Fruit fly (Drosophila melanogaster) whole organism, embryonic: ENCODE results near the gene Gen.

Experiments used
- CG11247 ChIP-seq: fragments of 200-800 bp; sonication (Bioruptor generic); IDR thresholded peaks from 2 replicates; pipeline ENCODE4 v1.3.6; 2022; ENCODE audit warnings: missing biosample characterization, missing genetic modification characterization
- CG12391 ChIP-seq: fragments of 200-800 bp; sonication (Bioruptor generic); optimal IDR thresholded peaks from 3 replicates; lab custom pipeline; 2018; ENCODE audit warnings: missing biosample characterization, mild to moderate bottlenecking, missing genetic modification characterization, moderate library complexity
- CG13287 ChIP-seq: fragments of 200-800 bp; sonication (Bioruptor generic); IDR thresholded peaks from 2 replicates; pipeline ENCODE4 v1.3.6; 2022; ENCODE audit warnings: missing biosample characterization, missing genetic modification characterization; ENCODE audit not compliant: partially characterized antibody
- CG13296 ChIP-seq: fragments of 200-800 bp; sonication (Bioruptor generic); optimal IDR thresholded peaks from 3 replicates; lab custom pipeline; 2018; ENCODE audit warnings: missing biosample characterization, mild to moderate bottlenecking, missing genetic modification characterization
- CG13424 ChIP-seq: fragments of 200-800 bp; sonication (Bioruptor generic); optimal IDR thresholded peaks from 2 replicates; lab custom pipeline; 2019; ENCODE audit warnings: missing biosample characterization, mild to moderate bottlenecking, missing genetic modification characterization, moderate library complexity
- CG13624 ChIP-seq: fragments of 200-800 bp; sonication (Bioruptor generic); optimal IDR thresholded peaks from 2 replicates; lab custom pipeline; 2016; ENCODE audit warnings: missing biosample characterization, missing genetic modification characterization
- CG15269 ChIP-seq: fragments of 200-800 bp; sonication (Bioruptor generic); optimal IDR thresholded peaks from 2 replicates; lab custom pipeline; 2018; ENCODE audit warnings: missing biosample characterization, mild to moderate bottlenecking, missing genetic modification characterization, moderate library complexity
- CG15479 ChIP-seq: fragments of 200-800 bp; sonication (Bioruptor generic); optimal IDR thresholded peaks from 3 replicates; lab custom pipeline; 2019; ENCODE audit warnings: missing biosample characterization, mild to moderate bottlenecking, missing genetic modification characterization, moderate library complexity
- CG15696 ChIP-seq: fragments of 200-800 bp; sonication (Bioruptor generic); optimal IDR thresholded peaks from 2 replicates; lab custom pipeline; 2019; ENCODE audit warnings: missing biosample characterization, mild to moderate bottlenecking, missing genetic modification characterization, moderate library complexity
- CG17385 ChIP-seq: fragments of 200-800 bp; sonication (Bioruptor generic); optimal IDR thresholded peaks from 3 replicates; lab custom pipeline; 2018; ENCODE audit warnings: missing biosample characterization, mild to moderate bottlenecking, missing genetic modification characterization
- CG17802 ChIP-seq: fragments of 200-800 bp; sonication (Bioruptor generic); optimal IDR thresholded peaks from 2 replicates; lab custom pipeline; 2018; ENCODE audit warnings: missing biosample characterization, mild to moderate bottlenecking, missing genetic modification characterization, moderate library complexity
- CG1792 ChIP-seq: fragments of 200-800 bp; sonication (Bioruptor generic); optimal IDR thresholded peaks from 2 replicates; lab custom pipeline; 2016; ENCODE audit warnings: missing biosample characterization, missing genetic modification characterization
- CG18011 ChIP-seq: fragments of 200-800 bp; sonication (Bioruptor generic); optimal IDR thresholded peaks from 2 replicates; lab custom pipeline; 2017; ENCODE audit warnings: missing biosample characterization, missing genetic modification characterization, mild to moderate bottlenecking, moderate library complexity, missing genotype
- CG2199 ChIP-seq: fragments of 200-800 bp; sonication (Bioruptor generic); IDR thresholded peaks from 3 replicates; pipeline ENCODE4 v1.3.6; 2022; ENCODE audit warnings: missing biosample characterization, missing genetic modification characterization
- CG2712 ChIP-seq: fragments of 200-800 bp; optimal IDR thresholded peaks from 3 replicates; lab custom pipeline; 2019; ENCODE audit warnings: missing biosample characterization, mild to moderate bottlenecking, missing genetic modification characterization, moderate library complexity
- CG3726 ChIP-seq: fragments of 200-800 bp; sonication (Bioruptor generic); IDR thresholded peaks from 3 replicates; pipeline ENCODE4, ENCODE4 v1.3.6; 2022; ENCODE audit warnings: missing biosample characterization, missing genetic modification characterization
- CG42726 ChIP-seq: fragments of 200-800 bp; sonication (Bioruptor generic); IDR thresholded peaks from 2 replicates; pipeline ENCODE4 v1.3.6; 2022; ENCODE audit warnings: missing biosample characterization, missing genetic modification characterization; ENCODE audit not compliant: partially characterized antibody
- CG4282 ChIP-seq: fragments of 200-800 bp; sonication (Bioruptor generic); optimal IDR thresholded peaks from 2 replicates; lab custom pipeline; 2016; ENCODE audit warnings: missing biosample characterization, missing genetic modification characterization
- CG8924 ChIP-seq: fragments of 200-800 bp; optimal IDR thresholded peaks from 3 replicates; lab custom pipeline; 2019; ENCODE audit warnings: missing biosample characterization, mild to moderate bottlenecking, missing genetic modification characterization, moderate library complexity
- CG9797 ChIP-seq: fragments of 200-800 bp; sonication (Bioruptor generic); optimal IDR thresholded peaks from 3 replicates; lab custom pipeline; 2018; ENCODE audit warnings: missing biosample characterization, mild to moderate bottlenecking, missing genetic modification characterization
- GATAe ChIP-seq: fragments of 200-800 bp; sonication (Bioruptor generic); conservative IDR thresholded peaks from 2 replicates; pipeline ENCODE4 v1.3.6; 2022; ENCODE audit warnings: missing biosample characterization, missing genetic modification characterization
- Hey ChIP-seq: fragments of 200-800 bp; sonication (Bioruptor generic); optimal IDR thresholded peaks from 3 replicates; lab custom pipeline; 2018; ENCODE audit warnings: missing biosample characterization, mild to moderate bottlenecking, missing genetic modification characterization
- Hmr ChIP-seq: fragments of 200-800 bp; sonication (Bioruptor generic); optimal IDR thresholded peaks from 3 replicates; lab custom pipeline; 2017; ENCODE audit warnings: mild to moderate bottlenecking, missing biosample characterization, missing genetic modification reagents, missing genetic modification characterization
- MESR4 ChIP-seq: fragments of 200-800 bp; sonication (Bioruptor generic); optimal IDR thresholded peaks from 2 replicates; lab custom pipeline; 2018; ENCODE audit warnings: missing biosample characterization, mild to moderate bottlenecking, missing genetic modification characterization, moderate library complexity
- Med ChIP-seq: fragments of 200-800 bp; sonication (Bioruptor generic); peaks from one replicate; lab custom pipeline; 2016; ENCODE audit warnings: missing biosample characterization, missing genetic modification characterization, mild to moderate bottlenecking, inconsistent platforms, moderate library complexity
- Myb ChIP-seq: fragments of 200-800 bp; sonication (Bioruptor generic); optimal IDR thresholded peaks from 2 replicates; lab custom pipeline; 2016; ENCODE audit warnings: missing biosample characterization, missing genetic modification characterization
- NC2α ChIP-seq: fragments of 200-800 bp; sonication (Bioruptor generic); optimal IDR thresholded peaks from 2 replicates; lab custom pipeline; 2016; ENCODE audit warnings: missing biosample characterization, missing genetic modification characterization
- Oli ChIP-seq: fragments of 200-800 bp; sonication (Bioruptor generic); optimal IDR thresholded peaks from 2 replicates; lab custom pipeline; 2018; ENCODE audit warnings: missing biosample characterization, mild to moderate bottlenecking, missing genetic modification characterization, moderate library complexity
- PHDP ChIP-seq: fragments of 200-800 bp; sonication (Bioruptor generic); optimal IDR thresholded peaks from 3 replicates; lab custom pipeline; 2018; ENCODE audit warnings: missing biosample characterization, mild to moderate bottlenecking, missing genetic modification characterization, moderate library complexity
- Pdp1 ChIP-seq, 2 experiments: fragments of 200-800 bp; sonication (Bioruptor generic); optimal IDR thresholded peaks; 3 replicates each; lab custom pipeline; 2016; ENCODE audit warnings: missing biosample characterization in 2 of 2, missing genetic modification characterization in 2 of 2, mild to moderate bottlenecking in 1 of 2, moderate library complexity in 1 of 2
- Rx ChIP-seq: fragments of 200-800 bp; sonication (Bioruptor generic); IDR thresholded peaks from 2 replicates; pipeline ENCODE4 v1.3.6; 2022; ENCODE audit warnings: missing biosample characterization, missing genetic modification characterization
- Scr ChIP-seq: fragments of 200-800 bp; sonication (Bioruptor generic); IDR thresholded peaks from 2 replicates; pipeline ENCODE4 v1.3.6; 2022; ENCODE audit warnings: missing biosample characterization, missing genetic modification characterization; ENCODE audit not compliant: partially characterized antibody
- Ssrp ChIP-seq: fragments of 200-800 bp; sonication (Bioruptor generic); optimal IDR thresholded peaks from 2 replicates; lab custom pipeline; 2018; ENCODE audit warnings: missing biosample characterization, mild to moderate bottlenecking, missing genetic modification characterization, moderate library complexity
- TFAM ChIP-seq: fragments of 200-800 bp; sonication (Bioruptor generic); optimal IDR thresholded peaks from 2 replicates; lab custom pipeline; 2017; ENCODE audit warnings: missing biosample characterization, missing genetic modification characterization, inconsistent platforms
- cato ChIP-seq: fragments of 200-800 bp; sonication (Bioruptor generic); optimal IDR thresholded peaks from 2 replicates; lab custom pipeline; 2016; ENCODE audit warnings: missing biosample characterization, missing genetic modification characterization, borderline replicate concordance
- danr ChIP-seq: fragments of 200-800 bp; sonication (Bioruptor generic); IDR thresholded peaks from 2 replicates; pipeline ENCODE4 v1.3.6; 2022; ENCODE audit warnings: missing biosample characterization, missing genetic modification characterization
- exex ChIP-seq: fragments of 200-800 bp; sonication (Bioruptor generic); optimal IDR thresholded peaks from 4 replicates; lab custom pipeline; 2018; ENCODE audit warnings: missing biosample characterization, mild to moderate bottlenecking, missing genetic modification characterization, moderate library complexity
- gcm ChIP-seq: fragments of 200-800 bp; sonication (Bioruptor generic); optimal IDR thresholded peaks from 2 replicates; lab custom pipeline; 2019; ENCODE audit warnings: missing biosample characterization, mild to moderate bottlenecking, missing genetic modification characterization, moderate library complexity
- grau ChIP-seq: fragments of 200-800 bp; optimal IDR thresholded peaks from 3 replicates; lab custom pipeline; 2019; ENCODE audit warnings: missing biosample characterization, mild to moderate bottlenecking, missing genetic modification characterization, moderate library complexity
- klu ChIP-seq: fragments of 200-800 bp; sonication (Bioruptor generic); IDR thresholded peaks from 2 replicates; pipeline ENCODE4 v1.3.6; 2022; ENCODE audit warnings: missing biosample characterization, missing genetic modification characterization
- org-1 ChIP-seq: fragments of 200-800 bp; sonication (Bioruptor generic); optimal IDR thresholded peaks from 2 replicates; lab custom pipeline; 2017; ENCODE audit warnings: missing biosample characterization, missing genetic modification characterization
- psq ChIP-seq: fragments of 200-800 bp; sonication (Bioruptor generic); optimal IDR thresholded peaks from 2 replicates; lab custom pipeline; 2017; ENCODE audit warnings: missing biosample characterization, missing genetic modification characterization
- pzg ChIP-seq: fragments of 200-800 bp; sonication (Bioruptor generic); optimal IDR thresholded peaks from 3 replicates; lab custom pipeline; 2018; ENCODE audit warnings: missing biosample characterization, mild to moderate bottlenecking, missing genetic modification characterization, moderate library complexity
- ranshi ChIP-seq: fragments of 200-800 bp; sonication (Bioruptor generic); IDR thresholded peaks from 2 replicates; pipeline ENCODE4 v1.3.6; 2022; ENCODE audit warnings: missing biosample characterization, missing genetic modification characterization
- ro ChIP-seq: fragments of 200-800 bp; sonication (Bioruptor generic); IDR thresholded peaks from 2 replicates; pipeline ENCODE4 v1.3.6; 2022; ENCODE audit warnings: missing biosample characterization, missing genetic modification characterization
- sd ChIP-seq: fragments of 200-800 bp; sonication (Bioruptor generic); optimal IDR thresholded peaks from 3 replicates; lab custom pipeline; 2018; ENCODE audit warnings: missing biosample characterization, mild to moderate bottlenecking, missing genetic modification characterization, moderate library complexity
- stc ChIP-seq: fragments of 200-800 bp; sonication (Bioruptor generic); IDR thresholded peaks from 2 replicates; pipeline ENCODE4 v1.3.6; 2022; ENCODE audit warnings: missing biosample characterization, missing genetic modification characterization
- trem ChIP-seq: fragments of 200-800 bp; optimal IDR thresholded peaks from 3 replicates; lab custom pipeline; 2019; ENCODE audit warnings: missing biosample characterization, mild to moderate bottlenecking, missing genetic modification characterization, moderate library complexity
- ttk ChIP-seq: fragments of 200-800 bp; sonication (Bioruptor generic); IDR thresholded peaks from 2 replicates; pipeline ENCODE4 v2.1.2; 2022; ENCODE audit warnings: missing biosample characterization, missing genetic modification characterization

The Gen gene

dm6 chr3L:5141380-5142101 lies 10.6 kb downstream of the Gen start, which contains the start of the genes Dhrs4 and Gdap1 (continued):
- TF ChIP-seq stc (GFP tag; lab: Robert Waterston, UW) (no peak), ranshi (GFP tag; lab: Robert Waterston, UW) (no peak), gcm (no peak), ro (no peak), CG15269 (no peak), GATAe (GFP tag; lab: Robert Waterston, UW) (no peak), CG17385 (GFP tag; lab: Kevin White, UChicago) (peak; percentile 74), Hey (tag; lab: Kevin White, UChicago) (no peak), MESR4 (GFP tag; lab: Kevin White, UChicago) (peak; percentile 12), CG2712 (no peak), CG11247 (GFP tag; lab: Robert Waterston, UW) (no peak), klu (GFP tag; lab: Robert Waterston, UW) (no peak), CG18011 (GFP tag; lab: Kevin White, UChicago) (no peak), grau (no peak), exex (tag; lab: Kevin White, UChicago) (peak; percentile 14), CG8924 (no peak), CG13424 (tag; lab: Kevin White, UChicago) (no peak), Pdp1 (GFP tag; optimal IDR thresholded peaks at IDR 0.05; lab: Kevin White, UChicago) (peak in 1 of 2 experiments; percentile 44), Med (GFP tag; lab: Kevin White, UChicago) (peak; percentile 56), CG2199 (no peak), CG13287 (GFP tag; lab: Robert Waterston, UW) (no peak), CG13296 (GFP tag; lab: Kevin White, UChicago) (peak; percentile 40), pzg (peak; percentile 24), PHDP (tag; lab: Kevin White, UChicago) (no peak), sd (no peak)

- TF ChIP-seq danr = peak; percentile 100
- peak; percentile 44; the same call in 1 of the 2 replicates for TF ChIP-seq CG42726 (GFP tag; lab: Robert Waterston, UW)
- TF ChIP-seq CG13624 (GFP tag; lab: Kevin White, UChicago) = peak; percentile 100
- TF ChIP-seq psq (GFP tag; lab: Kevin White, UChicago) = peak; percentile 98
- peak; percentile 97 for TF ChIP-seq trem (tag; lab: Kevin White, UChicago)
- TF ChIP-seq CG13296 (GFP tag; lab: Kevin White, UChicago) = peak; percentile 99
- TF ChIP-seq CG15696 = peak; percentile 100
- TF ChIP-seq Oli = peak; percentile 100
- TF ChIP-seq CG12391 (tag; lab: Kevin White, UChicago) = peak; percentile 100
- TF ChIP-seq Myb (GFP tag; lab: Kevin White, UChicago) = peak; percentile 94
- TF ChIP-seq CG9797 = peak; percentile 74
- peak; percentile 99 for TF ChIP-seq org-1 (GFP tag; lab: Kevin White, UChicago)
- TF ChIP-seq NC2α (GFP tag; lab: Kevin White, UChicago) = peak; percentile 99
- TF ChIP-seq Hmr (GFP tag; lab: Kevin White, UChicago) = peak; percentile 100
- TF ChIP-seq sd = peak; percentile 97
- peak; percentile 98 for TF ChIP-seq CG1792 (GFP tag; lab: Kevin White, UChicago)
- peak; percentile 96 for TF ChIP-seq CG17802 (tag; lab: Kevin White, UChicago)
- peak; percentile 30; the same call in 1 of the 2 replicates for TF ChIP-seq Scr (GFP tag; lab: Robert Waterston, UW)
- TF ChIP-seq TFAM = peak; percentile 96
- TF ChIP-seq CG3726 (GFP tag; lab: Robert Waterston, UW) = peak; percentile 100
- TF ChIP-seq CG15479 (GFP tag; lab: Kevin White, UChicago) = peak; percentile 80
- peak; percentile 99 for TF ChIP-seq CG4282 (GFP tag; lab: Kevin White, UChicago)
- TF ChIP-seq Rx (GFP tag; lab: Robert Waterston, UW) = peak; percentile 100
- TF ChIP-seq cato (GFP tag; lab: Kevin White, UChicago) = peak; percentile 100
- TF ChIP-seq ttk (GFP tag; lab: Robert Waterston, UW) = peak; percentile 100
- TF ChIP-seq Ssrp (tag; lab: Kevin White, UChicago) = peak; percentile 100
Observed at dm6 chr3L:5139312-5139711, 12.9 kb downstream of the Gen start, which contains the start of the genes Tcs5 and CHMP2B. TSS of gene Tcs5 (minus strand) at chr3L:5139395. TSS of gene CHMP2B (plus strand) at chr3L:5139619.
